Worm (Caenorhabditis elegans): Measurements from ENCODE around the gene C54F6.17.
"Not testable (repeated sequence)": the region's sequence is repeated elsewhere in the genome, so short reads cannot be mapped to it uniquely, and the experiment has no call there.

ce11 chrV:7548499-7548898, 21.2 kb downstream of the C54F6.17 start:
- not testable (repeated sequence) for TF ChIP-seq unc-62 (GFP tag; optimal IDR thresholded peaks at IDR 0.05 in 1 of 2); unc-62 (tag; optimal IDR thresholded peaks at IDR 0.05); nhr-10 (tag; optimal IDR thresholded peaks at IDR 0.05); lin-13 (GFP tag; optimal IDR thresholded peaks at IDR 0.05)

All from whole organism, L4 larva.